Worm (Caenorhabditis elegans) whole organism, early embryonic: ENCODE data around the gene ndua-12.

Experiments
- ama-1 ChIP-seq: fragments of 150-350 bp; optimal IDR thresholded peaks from 2 replicates; lab custom pipeline; 2014
- flt-1 ChIP-seq: fragments of 200-800 bp; sonication (Bioruptor generic); IDR thresholded peaks from 2 replicates; pipeline ENCODE4 v1.3.6; 2022; ENCODE audit warnings: missing genetic modification characterization, missing compliant biosample characterization
- hmg-4 ChIP-seq: fragments of 200-800 bp; sonication (Bioruptor generic); optimal IDR thresholded peaks from 2 replicates; lab custom pipeline; 2018; ENCODE audit warnings: mild to moderate bottlenecking, missing genetic modification characterization, missing compliant biosample characterization
- sea-1 ChIP-seq: fragments of 200-800 bp; sonication (Bioruptor generic); conservative IDR thresholded peaks from 2 replicates; pipeline ENCODE4 v1.3.6; 2022; ENCODE audit warnings: missing genetic modification characterization, missing compliant biosample characterization
- tbx-11 ChIP-seq: fragments of 200-800 bp; sonication (Bioruptor generic); IDR thresholded peaks from 2 replicates; pipeline ENCODE4 v1.3.6; 2022; ENCODE audit warnings: missing genetic modification characterization, missing compliant biosample characterization

ce11 chrIV:2710203-2710935, 9.3 kb downstream of the ndua-12 start, which contains the start of gene Y94H6A.10:
- no peak for TF ChIP-seq tbx-11 (GFP tag; lab: Robert Waterston, UW)
- TF ChIP-seq flt-1 = no peak
- no peak for TF ChIP-seq ama-1 (lab: Kevin White, UChicago)
- TF ChIP-seq sea-1 (GFP tag; lab: Robert Waterston, UW) = no peak
- TF ChIP-seq hmg-4 (GFP tag; lab: Kevin White, UChicago) = no peak
